Worm (Caenorhabditis elegans) whole organism, L4/young adult: ENCODE data around the gene F10C1.3.

Experiments used
- W03F9.2 ChIP-seq: fragments of 150-350 bp; optimal IDR thresholded peaks from 2 replicates; lab custom pipeline; 2014; ENCODE audit warnings: missing biosample characterization, missing genetic modification characterization
- dao-5 ChIP-seq: sonication (generic microtip); optimal IDR thresholded peaks from 2 replicates; lab custom pipeline; 2016; ENCODE audit warnings: missing genotype, missing genetic modification characterization, moderate library complexity, missing compliant biosample characterization
- him-1 ChIP-seq: sonication (generic microtip); optimal IDR thresholded peaks from 2 replicates; lab custom pipeline; 2016; ENCODE audit warnings: missing genotype, missing genetic modification reagents, missing genetic modification characterization, missing compliant biosample characterization

F10C1.3 gene

DNA sequence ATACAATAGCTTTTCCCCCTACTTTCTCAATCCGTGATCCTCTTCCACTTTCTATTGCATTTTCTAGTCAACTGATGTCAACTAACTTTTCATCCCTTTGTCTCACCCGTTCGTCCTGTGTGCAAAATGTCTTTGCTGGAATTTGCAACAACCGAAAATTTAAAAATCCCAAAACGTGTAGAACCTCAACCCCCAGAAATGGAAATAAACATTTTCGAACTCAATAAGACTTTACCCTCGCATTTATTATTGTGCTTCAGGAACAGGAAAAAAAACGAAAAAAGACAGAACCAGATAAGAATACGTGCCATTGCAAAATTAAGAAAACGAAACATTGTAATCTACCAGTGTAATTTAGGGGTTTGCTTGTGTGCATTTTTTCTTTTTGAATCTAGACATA, 45.4 kb downstream of the F10C1.3 start:
- TF ChIP-seq W03F9.2, result no peak

ce11 chrII:5710835-5711234, 46.7 kb downstream of the F10C1.3 start:
- TF ChIP-seq dao-5 (tag; lab: Kevin White, UChicago) (no peak), W03F9.2 (no peak), him-1 (no peak)

ce11 chrII:5708154-5708553, 49.4 kb downstream of the F10C1.3 start:
- TF ChIP-seq W03F9.2 (no peak), dao-5 (tag; lab: Kevin White, UChicago) (no peak), him-1 (no peak)

DNA sequence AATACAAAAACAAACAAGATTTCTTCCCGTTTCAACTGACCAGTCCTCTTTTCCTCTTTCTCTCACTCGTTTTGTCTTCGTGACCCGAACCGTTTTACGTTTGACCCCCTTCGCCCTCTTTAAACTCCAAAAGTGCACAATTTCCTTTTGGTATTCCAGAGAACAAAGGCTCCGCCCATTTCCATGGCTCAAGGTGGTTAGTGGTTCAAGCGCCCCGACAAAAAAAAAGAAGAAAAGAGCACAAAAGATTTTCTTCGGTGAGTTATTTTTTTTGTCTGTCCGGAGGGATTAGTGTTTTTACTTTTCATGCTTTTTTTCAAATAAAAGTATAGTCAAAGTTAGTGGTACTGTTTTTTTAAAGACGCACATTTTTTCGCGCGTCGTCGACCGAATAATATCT, 50.0 kb downstream of the F10C1.3 start, which contains the start of gene osta-2:
Gene osta-2 (plus strand): TSS at position 160 of the 400 bp plus-strand sequence.
- TF ChIP-seq dao-5 (tag; lab: Kevin White, UChicago) (no peak), W03F9.2 (no peak), him-1 (no peak)
